Worm (Caenorhabditis elegans): ENCODE data around the gene frm-2.

The frm-2 gene

ce11 chrIII:5934138-5934658, 47.7 kb downstream of the frm-2 start:
- TF ChIP-seq hmbx-1 (tag; optimal IDR thresholded peaks at IDR 0.05) (no peak), flt-1 (GFP tag; IDR thresholded peaks at IDR 0.05) (no peak), aly-1 (tag; optimal IDR thresholded peaks at IDR 0.05) (no peak), hnd-1 (tag; optimal IDR thresholded peaks at IDR 0.05) (no peak), scrt-1 (GFP tag; IDR thresholded peaks at IDR 0.05) (no peak), sea-1 (GFP tag; conservative IDR thresholded peaks at IDR 0.05) (no peak)

- no peak for TF ChIP-seq hmbx-1 (tag; optimal IDR thresholded peaks at IDR 0.05)
- TF ChIP-seq hnd-1 (tag; optimal IDR thresholded peaks at IDR 0.05) = no peak
- no peak for TF ChIP-seq ets-7 (tag; optimal IDR thresholded peaks at IDR 0.05)
- no peak for TF ChIP-seq tbx-37 (GFP tag; conservative IDR thresholded peaks at IDR 0.05)
- no peak for TF ChIP-seq ceh-36 (tag; optimal IDR thresholded peaks at IDR 0.05)
- no peak for TF ChIP-seq pes-1 (GFP tag; IDR thresholded peaks at IDR 0.05)
- no peak for TF ChIP-seq ceh-13 (GFP tag; optimal IDR thresholded peaks at IDR 0.05)
Observed at ce11 chrIII:5932853-5933252, 49.1 kb downstream of the frm-2 start, which contains the start of gene zmp-1. zmp-1 (minus strand) TSS chrIII:5932953.

- TF ChIP-seq F13C5.2 (tag; optimal IDR thresholded peaks at IDR 0.05) (no peak), B0310.2 (tag; optimal IDR thresholded peaks at IDR 0.05) (no peak), ceh-13 (GFP tag; optimal IDR thresholded peaks at IDR 0.05) (no peak), pes-1 (GFP tag; IDR thresholded peaks at IDR 0.05) (no peak), tbx-11 (GFP tag; IDR thresholded peaks at IDR 0.05) (no peak), scrt-1 (GFP tag; IDR thresholded peaks at IDR 0.05) (no peak), ceh-36 (tag; optimal IDR thresholded peaks at IDR 0.05) (no peak), tbx-37 (GFP tag; conservative IDR thresholded peaks at IDR 0.05) (no peak), hmg-4 (GFP tag; optimal IDR thresholded peaks at IDR 0.05) (no peak)
Observed at ce11 chrIII:5931433-5931994, 50.4 kb downstream of the frm-2 start, which contains the start of gene EGAP1.5. EGAP1.5 (plus strand) TSS chrIII:5931721.

ce11 chrIII:5930659-5931058, 51.3 kb downstream of the frm-2 start:
- no peak for TF ChIP-seq pes-1 (GFP tag; IDR thresholded peaks at IDR 0.05)
